Worm (Caenorhabditis elegans): ENCODE data around the gene C35D10.3.

The C35D10.3 gene

DNA sequence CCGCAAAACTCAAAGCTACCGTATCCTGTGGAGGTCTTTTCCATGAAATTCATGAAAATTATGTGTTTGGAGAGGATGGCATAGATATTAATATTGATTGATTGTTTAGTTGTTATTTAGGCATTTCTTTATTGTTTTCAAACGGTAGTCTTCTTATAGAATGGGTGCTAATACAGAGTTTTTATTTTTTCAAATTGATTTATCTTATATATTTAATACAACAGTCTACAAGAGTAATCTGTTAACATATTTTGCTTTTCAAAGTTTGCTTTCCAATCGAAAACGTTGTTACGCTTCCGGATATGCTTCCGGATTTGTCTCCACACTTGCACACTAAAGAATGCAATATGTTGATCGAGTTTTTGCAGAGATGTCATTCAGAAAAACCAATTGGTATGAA lies 2.0 kb upstream of the C35D10.3 start, which contains the start of gene C35D10.17:
TSS of gene C35D10.17 (plus strand) at position 301 of the 400 bp plus-strand sequence.
- TF ChIP-seq dmd-8 (GFP tag; IDR thresholded peaks at IDR 0.05) (no peak), lsy-2 (tag; optimal IDR thresholded peaks at IDR 0.05) (no peak), set-16 (GFP tag; IDR thresholded peaks at IDR 0.05) (no peak), nhr-42 (GFP tag; IDR thresholded peaks at IDR 0.05) (no peak), daf-19 (GFP tag; conservative IDR thresholded peaks at IDR 0.05) (no peak), lir-3 (tag; optimal IDR thresholded peaks at IDR 0.05) (no peak), cey-2 (tag; optimal IDR thresholded peaks at IDR 0.05; ENCODE audit: borderline replicate concordance, insufficient read depth) (no peak), Y5F2A.4 (GFP tag; optimal IDR thresholded peaks at IDR 0.05) (no peak), zfp-2 (tag; optimal IDR thresholded peaks at IDR 0.05) (no peak), nhr-77 (tag; optimal IDR thresholded peaks at IDR 0.05) (no peak)

DNA sequence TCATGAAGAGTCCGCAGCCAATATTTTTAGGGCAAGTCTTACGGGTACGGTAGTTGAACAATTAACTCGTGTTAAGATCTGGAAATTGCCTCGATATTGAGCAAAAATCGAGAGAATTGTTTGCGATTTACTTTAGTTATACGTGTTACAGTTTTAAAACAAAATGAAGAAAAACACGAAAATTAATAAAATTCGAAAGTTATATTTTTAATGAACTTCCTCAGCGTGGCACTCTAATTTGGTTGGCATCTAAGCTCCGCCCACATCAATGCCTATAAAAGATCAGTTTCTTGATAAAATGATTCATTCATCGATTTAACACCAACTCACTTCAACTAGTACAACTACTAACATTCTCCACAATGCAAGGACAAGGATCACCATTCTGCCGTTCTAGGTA lies 1.8 kb downstream of the C35D10.3 start, which contains the start of gene gipc-1:
TSS of gene gipc-1 (plus strand) at position 301 of the 400 bp plus-strand sequence.
- no peak for TF ChIP-seq vab-7 (GFP tag; IDR thresholded peaks at IDR 0.05)
- no peak for TF ChIP-seq set-16 (GFP tag; IDR thresholded peaks at IDR 0.05)
- no peak for TF ChIP-seq unc-130 (GFP tag; optimal IDR thresholded peaks at IDR 0.05)
- TF ChIP-seq dmd-6 (GFP tag; IDR thresholded peaks at IDR 0.05) = no peak
- TF ChIP-seq daf-19 (GFP tag; conservative IDR thresholded peaks at IDR 0.05) = no peak
- no peak for TF ChIP-seq Y105C5A.15 (GFP tag; IDR thresholded peaks at IDR 0.05)
- no peak for TF ChIP-seq rbr-2 (tag; optimal IDR thresholded peaks at IDR 0.05)
- TF ChIP-seq dmd-9 (GFP tag; IDR thresholded peaks at IDR 0.05) = no peak
- no peak for TF ChIP-seq ZK546.5 (tag; optimal IDR thresholded peaks at IDR 0.05)
- no peak for TF ChIP-seq nhr-102 (tag; optimal IDR thresholded peaks at IDR 0.05)
- no peak for TF ChIP-seq aha-1 (tag)
- TF ChIP-seq mdl-1 (tag; optimal IDR thresholded peaks at IDR 0.05) = no peak

DNA sequence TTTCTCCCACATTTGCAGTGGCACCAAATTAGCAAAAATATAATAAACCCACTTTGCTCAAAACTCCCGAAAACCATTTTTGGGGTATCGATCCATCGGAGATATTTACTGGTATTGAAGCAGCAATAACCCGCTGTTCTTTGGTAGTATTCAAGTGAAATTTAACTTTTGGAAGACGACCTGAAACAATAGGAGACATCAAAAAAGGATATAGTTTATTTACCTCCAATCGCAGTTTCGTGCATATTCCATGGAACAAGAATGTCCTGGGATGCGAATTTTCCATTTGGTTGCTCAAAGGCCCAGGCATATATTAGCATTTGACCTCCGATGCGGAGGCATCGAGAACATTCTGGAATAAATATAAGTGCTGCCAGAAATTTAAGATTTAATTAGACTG lies 4.7 kb downstream of the C35D10.3 start:
- TF ChIP-seq fkh-10 (GFP tag; optimal IDR thresholded peaks at IDR 0.05) = no peak
- peak; percentile 96 for TF ChIP-seq aha-1 (tag)
- TF ChIP-seq ceh-28 (tag; optimal IDR thresholded peaks at IDR 0.05) = no peak
- TF ChIP-seq lsy-2 (tag; optimal IDR thresholded peaks at IDR 0.05) = no peak

DNA sequence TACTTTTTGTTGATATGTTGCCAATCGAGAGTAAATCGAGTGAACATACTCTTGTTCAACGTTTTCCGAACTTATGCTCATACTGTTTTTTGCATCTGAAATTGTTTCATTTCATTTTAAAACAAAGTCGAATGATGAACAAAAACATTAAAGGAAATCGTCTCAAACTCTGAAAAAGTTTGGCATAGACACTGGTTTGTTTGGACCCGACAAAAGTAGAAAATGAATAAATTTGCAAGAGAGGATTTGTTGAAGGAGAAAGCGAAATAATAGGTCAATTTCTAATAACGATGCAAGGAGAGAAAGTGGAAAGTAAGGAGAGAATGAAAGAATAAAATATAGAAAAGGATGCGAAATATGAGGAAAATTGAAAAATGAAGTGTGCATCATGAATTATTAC lies 6.0 kb downstream of the C35D10.3 start, which contains the start of gene C35D10.12:
TSS of gene C35D10.12 (minus strand) at position 101 of the 400 bp plus-strand sequence.
- TF ChIP-seq duxl-1 (tag; optimal IDR thresholded peaks at IDR 0.05; ENCODE audit: poor library complexity) (no peak), pqm-1 (tag; optimal IDR thresholded peaks at IDR 0.05) (no peak), set-16 (GFP tag; IDR thresholded peaks at IDR 0.05) (no peak), lin-13 (GFP tag; optimal IDR thresholded peaks at IDR 0.05) (no peak), hmg-1.1 (GFP tag; IDR thresholded peaks at IDR 0.05) (no peak), R02D3.7 (tag; optimal IDR thresholded peaks at IDR 0.05) (no peak)

DNA sequence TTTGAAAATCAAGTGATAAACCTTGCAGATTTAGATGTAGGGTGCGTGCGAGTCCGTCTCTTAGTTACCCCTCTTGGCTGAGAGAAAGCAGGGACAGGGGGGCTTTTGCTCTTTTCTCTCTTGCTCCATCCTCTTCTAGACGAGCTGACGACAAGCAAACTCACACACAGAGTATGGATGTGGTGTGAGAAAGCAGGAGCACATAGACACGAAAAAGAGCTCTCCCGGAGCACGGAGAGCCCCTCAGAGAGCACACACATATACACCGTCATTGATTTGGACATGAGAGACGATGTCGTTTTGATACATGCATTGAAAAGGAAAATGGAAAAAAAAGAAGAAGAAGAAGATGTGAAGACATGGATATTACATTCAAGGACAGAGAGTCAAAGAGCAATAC lies 6.9 kb downstream of the C35D10.3 start:
- TF ChIP-seq hmg-1.1 (GFP tag; IDR thresholded peaks at IDR 0.05) (peak; percentile 53; the same call in 1 of the 2 replicates), unc-62 (GFP tag; optimal IDR thresholded peaks at IDR 0.05 in 1 of 2) (peak in 1 of 2 experiments; percentile 77), unc-62 (tag; optimal IDR thresholded peaks at IDR 0.05) (no peak), R02D3.7 (tag; optimal IDR thresholded peaks at IDR 0.05) (no peak), lir-3 (tag; optimal IDR thresholded peaks at IDR 0.05) (no peak)

DNA sequence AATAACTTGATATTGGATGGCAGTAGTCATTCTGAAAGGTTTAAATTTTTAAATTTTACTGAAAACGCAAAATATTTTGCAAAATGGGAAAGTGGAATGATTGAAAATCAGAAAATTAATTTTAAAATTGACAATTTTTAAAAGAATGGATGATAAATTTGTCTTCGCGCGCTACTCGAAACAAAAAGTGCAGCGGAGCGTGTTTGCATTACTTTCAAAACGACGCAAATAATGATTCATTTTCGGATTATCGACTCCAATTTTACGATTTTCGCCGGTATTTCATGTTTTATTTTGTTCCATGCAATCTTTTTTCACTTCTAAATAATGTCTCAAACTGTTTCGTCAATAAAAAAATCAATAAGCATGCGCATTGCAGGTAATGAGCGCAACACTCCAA lies 9.6 kb downstream of the C35D10.3 start, which contains the start of the genes tost-1 and arx-6:
TSS of gene tost-1 (minus strand) at position 31 of the 400 bp plus-strand sequence.
TSS of gene arx-6 (plus strand) at position 378 of the 400 bp plus-strand sequence.
- TF ChIP-seq gei-8 (GFP tag; optimal IDR thresholded peaks at IDR 0.05) (no peak), unc-130 (GFP tag; optimal IDR thresholded peaks at IDR 0.05) (no peak), fkh-10 (GFP tag; optimal IDR thresholded peaks at IDR 0.05) (peak; percentile 19), dpl-1 (GFP tag; optimal IDR thresholded peaks at IDR 0.05) (peak; percentile 84), spr-3 (GFP tag; optimal IDR thresholded peaks at IDR 0.05) (no peak), vab-7 (GFP tag; IDR thresholded peaks at IDR 0.05) (no peak), mes-2 (tag; optimal IDR thresholded peaks at IDR 0.05; ENCODE audit: poor library complexity, severe bottlenecking) (peak; percentile 81), ctbp-1 (GFP tag; IDR thresholded peaks at IDR 0.05) (no peak), lin-38 (GFP tag; IDR thresholded peaks at IDR 0.05) (peak; percentile 93), lsy-2 (tag; optimal IDR thresholded peaks at IDR 0.05) (peak in 1 of 2 experiments; percentile 69), php-3 (GFP tag; IDR thresholded peaks at IDR 0.05) (no peak)
